Fruit fly (Drosophila melanogaster): Measurements from ENCODE around the gene CG32719.

DNA sequence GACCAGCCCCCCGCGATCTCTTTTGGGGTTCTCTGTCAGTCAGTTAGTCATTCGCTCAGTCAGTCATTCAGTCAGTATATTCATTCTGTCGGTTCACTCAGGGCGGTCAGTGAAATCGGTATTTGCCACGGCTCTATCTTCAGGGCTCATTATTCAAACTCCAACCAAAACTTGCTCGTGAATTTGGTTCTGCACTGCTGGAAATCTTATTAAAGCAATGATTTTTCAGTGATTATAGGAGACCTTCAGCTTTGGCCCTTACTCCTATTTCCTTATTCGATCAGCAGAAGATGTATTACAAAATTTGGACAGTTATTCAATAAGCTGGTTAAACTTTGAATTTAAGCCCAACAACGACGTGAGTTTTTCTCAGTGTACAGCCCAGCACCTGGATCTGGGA is 20.9 kb downstream of the CG32719 start:
- no peak for TF ChIP-seq Crg-1 (GFP tag; optimal IDR thresholded peaks at IDR 0.05)
- TF ChIP-seq tj (GFP tag; optimal IDR thresholded peaks at IDR 0.05) = no peak
- no peak for TF ChIP-seq ovo (GFP tag; optimal IDR thresholded peaks at IDR 0.05)
- no peak for TF ChIP-seq bab1 (GFP tag; optimal IDR thresholded peaks at IDR 0.05)
- no peak for TF ChIP-seq Clk (GFP tag; optimal IDR thresholded peaks at IDR 0.05)

All from whole organism, adult.